Worm (Caenorhabditis elegans): ENCODE measurements around the gene C05G5.1.

- no peak for TF ChIP-seq ama-1 (optimal IDR thresholded peaks at IDR 0.05)
- no peak for TF ChIP-seq flt-1 (GFP tag; IDR thresholded peaks at IDR 0.05)
- TF ChIP-seq F13C5.2 (tag; optimal IDR thresholded peaks at IDR 0.05) = no peak
- TF ChIP-seq tbx-11 (GFP tag; IDR thresholded peaks at IDR 0.05) = no peak
- TF ChIP-seq sea-1 (GFP tag; conservative IDR thresholded peaks at IDR 0.05) = no peak
- TF ChIP-seq tbx-37 (GFP tag; conservative IDR thresholded peaks at IDR 0.05) = no peak
- no peak for TF ChIP-seq scrt-1 (GFP tag; IDR thresholded peaks at IDR 0.05)
- no peak for TF ChIP-seq ceh-13 (GFP tag; optimal IDR thresholded peaks at IDR 0.05)
- TF ChIP-seq hnd-1 (tag; optimal IDR thresholded peaks at IDR 0.05) = no peak
- no peak for TF ChIP-seq ceh-36 (tag; optimal IDR thresholded peaks at IDR 0.05)
These were observed 2.3 kb downstream of the C05G5.1 start for ce11 chrX:14737623-14738022.
